Worm (Caenorhabditis elegans) whole organism, L1 larva: ENCODE data around the gene sbsp-1.
A peak's percentile ranks its signal among the peaks of the same experiment; 100 is the strongest.

Experiments
- C16A3.4 ChIP-seq: fragments of 150-350 bp; optimal IDR thresholded peaks from 2 replicates; lab custom pipeline; 2014; ENCODE audit warnings: missing biosample characterization, missing genetic modification characterization
- aha-1 ChIP-seq: fragments of 150-350 bp; optimal IDR thresholded peaks from 2 replicates; lab custom pipeline; 2014; ENCODE audit warnings: missing biosample characterization, missing genetic modification characterization
- alr-1 ChIP-seq: fragments of 200-800 bp; sonication (Bioruptor generic); optimal IDR thresholded peaks from 2 replicates; lab custom pipeline; 2018; ENCODE audit warnings: borderline replicate concordance, mild to moderate bottlenecking, missing genetic modification characterization, missing compliant biosample characterization
- aly-2 ChIP-seq: fragments of 150-350 bp; optimal IDR thresholded peaks from 2 replicates; lab custom pipeline; 2014; ENCODE audit warnings: missing biosample characterization, missing genetic modification characterization
- ama-1 ChIP-seq: fragments of 150-350 bp; optimal IDR thresholded peaks from 2 replicates; lab custom pipeline; 2014
- ceh-8 ChIP-seq: fragments of 200-800 bp; sonication (Bioruptor generic); optimal IDR thresholded peaks from 2 replicates; lab custom pipeline; 2018; ENCODE audit warnings: mild to moderate bottlenecking, missing genetic modification characterization, moderate library complexity, missing compliant biosample characterization
- ceh-88 ChIP-seq: fragments of 200-800 bp; sonication (Bioruptor generic); IDR thresholded peaks from 2 replicates; pipeline ENCODE4 v1.3.6; 2022; ENCODE audit warnings: missing genetic modification characterization, missing compliant biosample characterization
- ceh-90 ChIP-seq: sonication (generic microtip); optimal IDR thresholded peaks from 2 replicates; lab custom pipeline; 2016; ENCODE audit warnings: missing genetic modification characterization, missing compliant biosample characterization
- dpl-1 ChIP-seq, 3 experiments: fragments of 150-350 bp in 2 of 3; sonication (generic microtip) in 1 of 3; optimal IDR thresholded peaks; 2 replicates each; lab custom pipeline; 2014 to 2017; ENCODE audit warnings: missing biosample characterization in 3 of 3, missing genetic modification characterization in 3 of 3, missing genetic modification reagents in 3 of 3
- dsc-1 ChIP-seq: sonication (generic microtip); optimal IDR thresholded peaks from 2 replicates; lab custom pipeline; 2016; ENCODE audit warnings: mild to moderate bottlenecking, missing genetic modification characterization, missing compliant biosample characterization
- fkh-8 ChIP-seq: sonication (generic microtip); optimal IDR thresholded peaks from 2 replicates; lab custom pipeline; 2016; ENCODE audit warnings: mild to moderate bottlenecking, missing genetic modification characterization, missing compliant biosample characterization
- hlh-17 ChIP-seq: fragments of 200-800 bp; sonication (Bioruptor generic); optimal IDR thresholded peaks from 2 replicates; lab custom pipeline; 2018; ENCODE audit warnings: missing genetic modification characterization, mild to moderate bottlenecking, missing compliant biosample characterization, moderate library complexity, borderline replicate concordance
- hpl-2 ChIP-seq: fragments of 150-350 bp; optimal IDR thresholded peaks from 2 replicates; lab custom pipeline; 2014; ENCODE audit warnings: missing biosample characterization, missing genetic modification reagents, missing genetic modification characterization
- irx-1 ChIP-seq: sonication (generic microtip); optimal IDR thresholded peaks from 2 replicates; lab custom pipeline; 2016; ENCODE audit warnings: missing genetic modification characterization, missing compliant biosample characterization
- isw-1 ChIP-seq: fragments of 200-800 bp; sonication (Bioruptor generic); IDR thresholded peaks from 2 replicates; pipeline ENCODE4 v1.3.6; 2022; ENCODE audit warnings: missing genetic modification characterization, missing compliant biosample characterization
- lin-14 ChIP-seq: fragments of 200-800 bp; sonication (Bioruptor generic); optimal IDR thresholded peaks from 2 replicates; lab custom pipeline; 2018; ENCODE audit warnings: mild to moderate bottlenecking, missing genetic modification characterization, moderate library complexity, missing compliant biosample characterization
- lin-39 ChIP-seq: fragments of 150-350 bp; optimal IDR thresholded peaks from 2 replicates; lab custom pipeline; 2014; ENCODE audit warnings: missing biosample characterization, missing genetic modification reagents, missing genetic modification characterization
- lir-3 ChIP-seq: sonication (generic microtip); optimal IDR thresholded peaks from 2 replicates; lab custom pipeline; 2016; ENCODE audit warnings: mild to moderate bottlenecking, missing genetic modification characterization, moderate library complexity, missing compliant biosample characterization; ENCODE audit not compliant: poor library complexity
- mab-9 ChIP-seq: fragments of 200-800 bp; sonication (Bioruptor generic); IDR thresholded peaks from 2 replicates; pipeline ENCODE4 v1.3.6; 2022; ENCODE audit warnings: missing genetic modification reagents, missing genetic modification characterization, missing compliant biosample characterization
- mdl-1 ChIP-seq, 2 experiments: fragments of 150-350 bp; optimal IDR thresholded peaks; 2 replicates each; lab custom pipeline; 2014 to 2017; ENCODE audit warnings: missing biosample characterization in 2 of 2, missing genetic modification characterization in 2 of 2, inconsistent platforms in 1 of 2
- mef-2 ChIP-seq: fragments of 150-350 bp; optimal IDR thresholded peaks from 2 replicates; lab custom pipeline; 2014; ENCODE audit warnings: missing biosample characterization, missing genetic modification characterization
- mep-1 ChIP-seq: fragments of 150-350 bp; optimal IDR thresholded peaks from 2 replicates; lab custom pipeline; 2014; ENCODE audit warnings: missing biosample characterization, missing genetic modification characterization
- nhr-11 ChIP-seq: fragments of 150-350 bp; optimal IDR thresholded peaks from 2 replicates; lab custom pipeline; 2014; ENCODE audit warnings: missing biosample characterization, missing genetic modification characterization
- nhr-12 ChIP-seq: sonication (generic microtip); optimal IDR thresholded peaks from 2 replicates; lab custom pipeline; 2017; ENCODE audit warnings: missing biosample characterization, missing genetic modification characterization
- nhr-20 ChIP-seq: sonication (generic microtip); optimal IDR thresholded peaks from 2 replicates; lab custom pipeline; 2016; ENCODE audit warnings: mild to moderate bottlenecking, missing genetic modification characterization, missing compliant biosample characterization
- nhr-237 ChIP-seq: fragments of 150-350 bp; optimal IDR thresholded peaks from 2 replicates; lab custom pipeline; 2014; ENCODE audit warnings: missing biosample characterization, missing genetic modification characterization
- nhr-28 ChIP-seq: fragments of 150-350 bp; optimal IDR thresholded peaks from 2 replicates; lab custom pipeline; 2014; ENCODE audit warnings: missing biosample characterization, missing genetic modification characterization
- nhr-47 ChIP-seq: sonication (generic microtip); optimal IDR thresholded peaks from 2 replicates; lab custom pipeline; 2016; ENCODE audit warnings: mild to moderate bottlenecking, missing genetic modification characterization, moderate library complexity, missing compliant biosample characterization
- nhr-71 ChIP-seq: sonication (generic microtip); optimal IDR thresholded peaks from 2 replicates; lab custom pipeline; 2016; ENCODE audit warnings: mild to moderate bottlenecking, missing genetic modification characterization, moderate library complexity, missing compliant biosample characterization
- nhr-76 ChIP-seq: sonication (generic microtip); optimal IDR thresholded peaks from 2 replicates; lab custom pipeline; 2017; ENCODE audit warnings: missing biosample characterization, missing genetic modification characterization
- nhr-90 ChIP-seq: sonication (generic microtip); optimal IDR thresholded peaks from 2 replicates; lab custom pipeline; 2016; ENCODE audit warnings: mild to moderate bottlenecking, missing genetic modification characterization, missing compliant biosample characterization; ENCODE audit not compliant: poor library complexity
- pag-3 ChIP-seq: sonication (generic microtip); optimal IDR thresholded peaks from 2 replicates; lab custom pipeline; 2017; ENCODE audit warnings: missing genetic modification characterization, mild to moderate bottlenecking, missing compliant biosample characterization, antibody characterized with exemption, borderline replicate concordance; ENCODE audit not compliant: insufficient read depth
- rnt-1 ChIP-seq: sonication (generic microtip); optimal IDR thresholded peaks from 2 replicates; lab custom pipeline; 2016; ENCODE audit warnings: mild to moderate bottlenecking, missing genetic modification characterization, moderate library complexity, missing compliant biosample characterization
- skn-1 ChIP-seq: fragments of 150-350 bp; optimal IDR thresholded peaks from 2 replicates; lab custom pipeline; 2014; ENCODE audit warnings: missing biosample characterization, missing genetic modification characterization
- snpc-4 ChIP-seq: fragments of 150-350 bp; optimal IDR thresholded peaks from 2 replicates; lab custom pipeline; 2014; ENCODE audit warnings: missing biosample characterization, missing genetic modification characterization
- snu-23 ChIP-seq: sonication (generic microtip); optimal IDR thresholded peaks from 2 replicates; lab custom pipeline; 2016; ENCODE audit warnings: missing genetic modification characterization, missing compliant biosample characterization
- sox-4 ChIP-seq: sonication (generic microtip); optimal IDR thresholded peaks from 2 replicates; lab custom pipeline; 2016; ENCODE audit warnings: missing genetic modification characterization, missing compliant biosample characterization
- sptf-1 ChIP-seq: fragments of 150-350 bp; optimal IDR thresholded peaks from 2 replicates; lab custom pipeline; 2014; ENCODE audit warnings: missing biosample characterization, missing genetic modification characterization
- swsn-7 ChIP-seq: sonication (generic microtip); optimal IDR thresholded peaks from 2 replicates; lab custom pipeline; 2016; ENCODE audit warnings: missing genetic modification characterization, missing compliant biosample characterization
- unc-30 ChIP-seq: sonication (generic microtip); optimal IDR thresholded peaks from 2 replicates; lab custom pipeline; 2017; ENCODE audit warnings: missing biosample characterization, missing genetic modification characterization
- unc-86 ChIP-seq: sonication (generic microtip); optimal IDR thresholded peaks from 2 replicates; lab custom pipeline; 2016; ENCODE audit warnings: missing genetic modification characterization, missing compliant biosample characterization
- xbp-1 ChIP-seq: sonication (generic microtip); optimal IDR thresholded peaks from 2 replicates; lab custom pipeline; 2016; ENCODE audit warnings: missing genetic modification characterization, missing compliant biosample characterization
- zag-1 ChIP-seq: fragments of 150-350 bp; optimal IDR thresholded peaks from 2 replicates; lab custom pipeline; 2014; ENCODE audit warnings: missing biosample characterization, missing genetic modification characterization

Gene sbsp-1

DNA sequence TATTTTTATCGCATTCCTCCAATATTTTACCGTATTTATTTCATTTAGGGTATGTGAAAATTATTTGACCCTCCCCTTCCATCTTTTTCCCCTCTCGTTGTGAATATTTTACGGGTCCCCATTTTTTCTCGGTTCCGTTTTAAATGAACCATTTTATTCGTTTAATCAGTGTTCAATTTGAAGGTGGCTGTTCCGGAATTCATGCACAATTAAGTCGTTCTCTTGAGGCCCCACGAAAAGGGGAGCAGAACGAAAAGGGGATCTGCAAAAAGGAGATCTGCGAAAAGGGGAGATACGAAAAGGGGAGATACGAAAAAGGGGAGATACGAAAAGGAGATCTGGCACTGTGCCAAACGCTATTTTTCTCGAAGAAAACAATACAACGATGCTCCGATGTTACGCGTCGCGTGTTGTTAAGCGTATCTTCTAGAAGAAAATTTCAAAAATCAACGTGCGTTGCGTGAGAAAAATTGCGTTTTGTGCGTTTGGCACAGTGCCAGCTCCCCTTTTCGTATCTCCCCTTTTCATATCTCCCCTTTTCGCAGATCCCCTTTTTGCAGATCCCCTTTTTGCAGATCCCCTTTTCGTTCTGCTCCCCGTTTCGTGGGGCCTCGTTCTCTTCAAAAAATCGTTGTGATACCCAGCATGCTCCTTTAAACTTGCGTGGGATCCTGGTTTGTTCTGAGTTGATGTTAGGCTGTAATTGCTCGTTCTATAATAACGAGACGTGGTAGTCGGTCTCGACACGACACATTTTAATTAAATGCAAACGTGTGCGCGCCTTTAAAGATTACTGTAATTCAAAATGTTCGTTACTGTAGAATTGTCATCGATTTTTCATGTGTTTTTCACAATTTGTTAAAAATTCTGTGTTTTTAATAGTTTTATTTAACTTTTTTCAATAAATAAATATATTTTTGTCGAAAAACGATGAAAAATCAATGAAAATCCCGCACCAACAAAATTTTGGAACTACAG, 21.6 kb upstream of the sbsp-1 start (continued):
- peak; percentile 22 for TF ChIP-seq nhr-90
- TF ChIP-seq unc-86 (tag; lab: Kevin White, UChicago), result peak; percentile 32
- TF ChIP-seq swsn-7 (tag; lab: Kevin White, UChicago), result peak; percentile 29
- no peak for TF ChIP-seq ceh-88 (GFP tag; lab: Robert Waterston, UW)
- peak; percentile 16 for TF ChIP-seq lir-3
- no peak for TF ChIP-seq aly-2 (tag; lab: Kevin White, UChicago)

ce11 chrIII:10812798-10813295, 19.9 kb upstream of the sbsp-1 start:
- TF ChIP-seq mab-9 (GFP tag; lab: Robert Waterston, UW), result no peak
- TF ChIP-seq unc-30 (tag; lab: Kevin White, UChicago), result no peak
- no peak for TF ChIP-seq fkh-8 (tag; lab: Kevin White, UChicago)
- no peak for TF ChIP-seq zag-1
- TF ChIP-seq nhr-90, result no peak
- no peak for TF ChIP-seq skn-1
- TF ChIP-seq nhr-237, result no peak
- no peak for TF ChIP-seq irx-1 (tag; lab: Kevin White, UChicago)
- TF ChIP-seq alr-1, result no peak
- no peak for TF ChIP-seq snu-23
- no peak for TF ChIP-seq nhr-76 (tag; lab: Kevin White, UChicago)

ce11 chrIII:10813886-10814285, 18.9 kb upstream of the sbsp-1 start:
- TF ChIP-seq aly-2 (tag; lab: Kevin White, UChicago), result peak; percentile 18
- TF ChIP-seq lin-14 (GFP tag; lab: Kevin White, UChicago), result no peak
- TF ChIP-seq, all 84 proteins: peak for 1

DNA sequence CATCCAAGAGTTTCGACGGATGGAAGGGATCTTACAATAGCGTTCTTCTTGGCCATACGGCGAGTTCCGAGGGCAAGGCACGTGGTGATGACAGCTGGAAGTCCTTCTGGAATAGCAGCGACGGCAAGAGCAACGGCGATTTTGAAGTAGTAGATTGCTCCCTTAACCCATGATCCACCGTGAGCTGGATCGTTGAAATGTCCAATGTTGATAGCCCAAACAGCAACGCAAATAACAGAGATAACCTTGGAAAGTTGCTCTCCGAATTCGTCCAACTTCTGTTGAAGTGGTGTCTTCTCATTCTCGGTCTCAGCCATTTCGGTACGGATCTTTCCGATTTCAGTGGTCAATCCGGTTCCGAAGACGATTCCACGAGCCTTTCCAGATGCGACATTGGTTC, 17.5 kb upstream of the sbsp-1 start:
- TF ChIP-seq snu-23 (no peak), zag-1 (no peak), ceh-90 (tag; lab: Kevin White, UChicago) (no peak), rnt-1 (tag; lab: Kevin White, UChicago) (peak; percentile 5), ama-1 (lab: Kevin White, UChicago) (no peak)

- TF ChIP-seq nhr-28 (tag; lab: Kevin White, UChicago) (no peak), sptf-1 (no peak), nhr-20 (tag; lab: Kevin White, UChicago) (peak; percentile 48), nhr-71 (tag; lab: Kevin White, UChicago) (peak; percentile 87), mef-2 (tag; lab: Kevin White, UChicago) (no peak), pag-3 (tag; lab: Kevin White, UChicago) (peak; percentile 90), hpl-2 (GFP tag; lab: Kevin White, UChicago) (no peak), C16A3.4 (no peak), unc-86 (tag; lab: Kevin White, UChicago) (no peak), rnt-1 (tag; lab: Kevin White, UChicago) (peak; percentile 60), mep-1 (peak; percentile 33), unc-30 (tag; lab: Kevin White, UChicago) (no peak), swsn-7 (tag; lab: Kevin White, UChicago) (peak; percentile 31), xbp-1 (tag; lab: Kevin White, UChicago) (no peak), fkh-8 (tag; lab: Kevin White, UChicago) (no peak), nhr-11 (no peak), mdl-1 (tag; optimal IDR thresholded peaks at IDR 0.05; lab: Kevin White, UChicago) (no peak), sox-4 (no peak), lin-39 (tag; lab: Kevin White, UChicago) (peak; percentile 7), isw-1 (GFP tag; lab: Robert Waterston, UW) (no peak), ceh-8 (GFP tag; lab: Kevin White, UChicago) (no peak), hlh-17 (GFP tag; lab: Kevin White, UChicago) (no peak), dsc-1 (no peak), snpc-4 (tag; lab: Kevin White, UChicago) (no peak), nhr-47 (tag; lab: Kevin White, UChicago) (no peak), nhr-12 (tag; lab: Kevin White, UChicago) (no peak), dpl-1 (GFP tag; optimal IDR thresholded peaks at IDR 0.05; lab: Kevin White, UChicago) (peak in 1 of 3 experiments; percentile 8), aha-1 (tag; lab: Kevin White, UChicago) (no peak)
Measured at ce11 chrIII:10816045-10816444, 16.7 kb upstream of the sbsp-1 start.
